Worm (Caenorhabditis elegans) whole organism, L1 larva: ENCODE measurements around the gene clec-31.

ENCODE experiments used
- aly-2 ChIP-seq: fragments of 150-350 bp; optimal IDR thresholded peaks from 2 replicates; lab custom pipeline; 2014; ENCODE audit warnings: missing biosample characterization, missing genetic modification characterization
- egl-13 ChIP-seq: sonication (generic microtip); optimal IDR thresholded peaks from 2 replicates; lab custom pipeline; 2016; ENCODE audit warnings: missing genotype, missing genetic modification reagents, missing genetic modification characterization, missing compliant biosample characterization
- elt-2 ChIP-seq: sonication (generic microtip); optimal IDR thresholded peaks from 2 replicates; lab custom pipeline; 2016; ENCODE audit warnings: missing genetic modification characterization, mild to moderate bottlenecking, inconsistent platforms, missing compliant biosample characterization, missing genetic modification reagents
- lin-13 ChIP-seq: fragments of 150-350 bp; optimal IDR thresholded peaks from 2 replicates; lab custom pipeline; 2014; ENCODE audit warnings: missing biosample characterization, missing genetic modification reagents, missing genetic modification characterization
- lsy-2 ChIP-seq, 2 experiments: fragments of 150-350 bp; optimal IDR thresholded peaks; 2 replicates each; lab custom pipeline; 2014; ENCODE audit warnings: missing biosample characterization in 2 of 2, missing genetic modification characterization in 2 of 2
- nhr-28 ChIP-seq: fragments of 150-350 bp; optimal IDR thresholded peaks from 2 replicates; lab custom pipeline; 2014; ENCODE audit warnings: missing biosample characterization, missing genetic modification characterization
- nhr-76 ChIP-seq: sonication (generic microtip); optimal IDR thresholded peaks from 2 replicates; lab custom pipeline; 2017; ENCODE audit warnings: missing biosample characterization, missing genetic modification characterization
- pag-3 ChIP-seq: sonication (generic microtip); optimal IDR thresholded peaks from 2 replicates; lab custom pipeline; 2017; ENCODE audit warnings: missing genetic modification characterization, mild to moderate bottlenecking, missing compliant biosample characterization, antibody characterized with exemption, borderline replicate concordance; ENCODE audit not compliant: insufficient read depth
- pqm-1 ChIP-seq: sonication (generic microtip); optimal IDR thresholded peaks from 3 replicates; lab custom pipeline; 2017; ENCODE audit warnings: missing biosample characterization, missing genetic modification characterization
- unc-62 ChIP-seq: fragments of 150-350 bp; optimal IDR thresholded peaks from 2 replicates; lab custom pipeline; 2014; ENCODE audit warnings: missing biosample characterization, missing genetic modification reagents, missing genetic modification characterization
- ztf-11 ChIP-seq, 2 experiments: sonication (generic microtip); optimal IDR thresholded peaks; 2 replicates each; lab custom pipeline; 2016 to 2017; ENCODE audit warnings: missing genetic modification characterization in 2 of 2, missing biosample characterization in 1 of 2, missing compliant biosample characterization in 1 of 2

- TF ChIP-seq elt-2 (tag; lab: Kevin White, UChicago) (no peak), lin-13 (GFP tag; lab: Kevin White, UChicago) (no peak), unc-62 (GFP tag; lab: Kevin White, UChicago) (no peak), nhr-28 (tag; lab: Kevin White, UChicago) (no peak), lsy-2 (tag; optimal IDR thresholded peaks at IDR 0.05; lab: Kevin White, UChicago) (no peak), pag-3 (tag; lab: Kevin White, UChicago) (no peak), nhr-76 (tag; lab: Kevin White, UChicago) (no peak), ztf-11 (tag; optimal IDR thresholded peaks at IDR 0.05; lab: Kevin White, UChicago) (no peak), egl-13 (no peak), pqm-1 (no peak), aly-2 (tag; lab: Kevin White, UChicago) (no peak)
Observed at ce11 chrV:16888788-16889325, 31.0 kb upstream of the clec-31 start, which contains the start of the genes ifas-2 and fbxa-44.
